Fruit fly (Drosophila melanogaster) whole organism, embryonic: ENCODE data around the gene GCC88.

Experiments
- Adf1 ChIP-seq: fragments of 200-800 bp; sonication (Bioruptor generic); IDR thresholded peaks from 2 replicates; pipeline ENCODE4 v1.3.6; 2022; ENCODE audit warnings: missing biosample characterization, missing genetic modification characterization
- B-H2 ChIP-seq: fragments of 200-800 bp; sonication (Bioruptor generic); optimal IDR thresholded peaks from 2 replicates; lab custom pipeline; 2018; ENCODE audit warnings: missing biosample characterization, mild to moderate bottlenecking, missing genetic modification characterization
- Bdp1 ChIP-seq: fragments of 200-800 bp; sonication (Bioruptor generic); optimal IDR thresholded peaks from 3 replicates; lab custom pipeline; 2016; ENCODE audit warnings: missing biosample characterization, missing genetic modification characterization
- CG11093 ChIP-seq: fragments of 200-800 bp; sonication (Bioruptor generic); IDR thresholded peaks from 3 replicates; pipeline ENCODE4 v1.3.6; 2022; ENCODE audit warnings: missing biosample characterization, missing genetic modification characterization
- CG11456 ChIP-seq: fragments of 200-800 bp; sonication (Bioruptor generic); IDR thresholded peaks from 3 replicates; pipeline ENCODE4 v1.3.6; 2022; ENCODE audit warnings: missing biosample characterization, missing genetic modification characterization
- CG12071 ChIP-seq: fragments of 200-800 bp; sonication (Bioruptor generic); optimal IDR thresholded peaks from 3 replicates; lab custom pipeline; 2018; ENCODE audit warnings: missing biosample characterization, mild to moderate bottlenecking, missing genetic modification characterization
- CG13287 ChIP-seq: fragments of 200-800 bp; sonication (Bioruptor generic); IDR thresholded peaks from 2 replicates; pipeline ENCODE4 v1.3.6; 2022; ENCODE audit warnings: missing biosample characterization, missing genetic modification characterization; ENCODE audit not compliant: partially characterized antibody
- CG1529 ChIP-seq: fragments of 200-800 bp; sonication (Bioruptor generic); optimal IDR thresholded peaks from 3 replicates; lab custom pipeline; 2018; ENCODE audit warnings: missing biosample characterization, missing genetic modification characterization
- CG1603 ChIP-seq: fragments of 200-800 bp; sonication (Bioruptor generic); optimal IDR thresholded peaks from 2 replicates; lab custom pipeline; 2019; ENCODE audit warnings: missing biosample characterization, mild to moderate bottlenecking, missing genetic modification characterization, moderate library complexity
- CG17829 ChIP-seq: fragments of 200-800 bp; optimal IDR thresholded peaks from 2 replicates; lab custom pipeline; 2019; ENCODE audit warnings: missing biosample characterization, mild to moderate bottlenecking, missing genetic modification characterization, moderate library complexity
- CG1792 ChIP-seq: fragments of 200-800 bp; sonication (Bioruptor generic); optimal IDR thresholded peaks from 2 replicates; lab custom pipeline; 2016; ENCODE audit warnings: missing biosample characterization, missing genetic modification characterization
- CG18011 ChIP-seq: fragments of 200-800 bp; sonication (Bioruptor generic); optimal IDR thresholded peaks from 2 replicates; lab custom pipeline; 2017; ENCODE audit warnings: missing biosample characterization, missing genetic modification characterization, mild to moderate bottlenecking, moderate library complexity, missing genotype
- CG2129 ChIP-seq: fragments of 200-800 bp; sonication (Bioruptor generic); IDR thresholded peaks from 2 replicates; pipeline ENCODE4 v1.3.6; 2022; ENCODE audit warnings: missing biosample characterization, missing genetic modification characterization; ENCODE audit not compliant: partially characterized antibody
- CG2889 ChIP-seq: fragments of 200-800 bp; sonication (Bioruptor generic); IDR thresholded peaks from 3 replicates; pipeline ENCODE4 v1.3.6; 2022; ENCODE audit warnings: missing biosample characterization, missing genetic modification characterization
- CG3281 ChIP-seq: fragments of 200-800 bp; sonication (Bioruptor generic); optimal IDR thresholded peaks from 3 replicates; lab custom pipeline; 2017; ENCODE audit warnings: missing biosample characterization, mild to moderate bottlenecking, missing genetic modification characterization
- CG34422 ChIP-seq: fragments of 200-800 bp; sonication (Bioruptor generic); IDR thresholded peaks from 3 replicates; pipeline ENCODE4 v1.3.6; 2022; ENCODE audit warnings: missing biosample characterization, missing genetic modification characterization
- CG42726 ChIP-seq: fragments of 200-800 bp; sonication (Bioruptor generic); IDR thresholded peaks from 2 replicates; pipeline ENCODE4 v1.3.6; 2022; ENCODE audit warnings: missing biosample characterization, missing genetic modification characterization; ENCODE audit not compliant: partially characterized antibody
- CG4730 ChIP-seq: fragments of 200-800 bp; sonication (Bioruptor generic); IDR thresholded peaks from 2 replicates; pipeline ENCODE4 v1.3.6; 2022; ENCODE audit warnings: missing biosample characterization, missing genetic modification characterization
- CG4854 ChIP-seq: fragments of 200-800 bp; sonication (Bioruptor generic); optimal IDR thresholded peaks from 2 replicates; lab custom pipeline; 2016; ENCODE audit warnings: missing biosample characterization, missing genetic modification characterization, inconsistent platforms
- CG7839 ChIP-seq: fragments of 200-800 bp; sonication (Bioruptor generic); optimal IDR thresholded peaks from 3 replicates; lab custom pipeline; 2018; ENCODE audit warnings: missing biosample characterization, mild to moderate bottlenecking, missing genetic modification characterization, moderate library complexity
- CG8924 ChIP-seq: fragments of 200-800 bp; optimal IDR thresholded peaks from 3 replicates; lab custom pipeline; 2019; ENCODE audit warnings: missing biosample characterization, mild to moderate bottlenecking, missing genetic modification characterization, moderate library complexity
- CG9609 ChIP-seq: fragments of 200-800 bp; sonication (Bioruptor generic); optimal IDR thresholded peaks from 3 replicates; lab custom pipeline; 2016; ENCODE audit warnings: missing biosample characterization, missing genetic modification characterization
- CTCF ChIP-seq: fragments of 200-800 bp; sonication (Bioruptor generic); optimal IDR thresholded peaks from 2 replicates; lab custom pipeline; 2017; ENCODE audit warnings: missing biosample characterization, mild to moderate bottlenecking, missing genetic modification characterization, moderate library complexity
- Dad ChIP-seq: fragments of 200-800 bp; sonication (Bioruptor generic); optimal IDR thresholded peaks from 3 replicates; lab custom pipeline; 2016; ENCODE audit warnings: missing biosample characterization, missing genetic modification characterization
- Deaf1 ChIP-seq: fragments of 200-800 bp; optimal IDR thresholded peaks from 3 replicates; lab custom pipeline; 2019; ENCODE audit warnings: missing biosample characterization, mild to moderate bottlenecking, missing genetic modification characterization, moderate library complexity
- Dref ChIP-seq: fragments of 200-800 bp; sonication (Bioruptor generic); IDR thresholded peaks from 2 replicates; pipeline ENCODE4 v1.3.6; 2022; ENCODE audit warnings: missing biosample characterization, missing genetic modification characterization
- Elba2 ChIP-seq: fragments of 200-800 bp; sonication (Bioruptor generic); optimal IDR thresholded peaks from 3 replicates; lab custom pipeline; 2016; ENCODE audit warnings: missing biosample characterization, missing genetic modification characterization
- Hey ChIP-seq: fragments of 200-800 bp; sonication (Bioruptor generic); optimal IDR thresholded peaks from 3 replicates; lab custom pipeline; 2018; ENCODE audit warnings: missing biosample characterization, mild to moderate bottlenecking, missing genetic modification characterization
- HmgD ChIP-seq: fragments of 200-800 bp; sonication (Bioruptor generic); optimal IDR thresholded peaks from 3 replicates; lab custom pipeline; 2016; ENCODE audit warnings: missing biosample characterization, missing genetic modification characterization
- Hr3 ChIP-seq: fragments of 200-800 bp; sonication (Bioruptor generic); optimal IDR thresholded peaks from 3 replicates; lab custom pipeline; 2016; ENCODE audit warnings: missing biosample characterization, missing genetic modification characterization
- MBD-R2 ChIP-seq: fragments of 200-800 bp; sonication (Bioruptor generic); IDR thresholded peaks from 2 replicates; pipeline ENCODE4 v1.3.6; 2022; ENCODE audit warnings: missing biosample characterization, missing genetic modification characterization
- NC2β ChIP-seq: fragments of 200-800 bp; sonication (Bioruptor generic); optimal IDR thresholded peaks from 2 replicates; lab custom pipeline; 2016; ENCODE audit warnings: missing biosample characterization, missing genetic modification characterization
- PHDP ChIP-seq: fragments of 200-800 bp; sonication (Bioruptor generic); optimal IDR thresholded peaks from 3 replicates; lab custom pipeline; 2018; ENCODE audit warnings: missing biosample characterization, mild to moderate bottlenecking, missing genetic modification characterization, moderate library complexity
- aop ChIP-seq: fragments of 200-800 bp; sonication (Bioruptor generic); IDR thresholded peaks from 2 replicates; pipeline ENCODE4 v1.3.6; 2022; ENCODE audit warnings: missing biosample characterization, missing genetic modification characterization
- cad ChIP-seq: fragments of >200 bp; optimal IDR thresholded peaks from 2 replicates; lab custom pipeline; 2017; ENCODE audit warnings: missing biosample characterization, missing genetic modification characterization
- cg ChIP-seq: fragments of 200-800 bp; sonication (Bioruptor generic); optimal IDR thresholded peaks from 3 replicates; lab custom pipeline; 2019; ENCODE audit warnings: missing biosample characterization, mild to moderate bottlenecking, missing genetic modification characterization, moderate library complexity
- chm ChIP-seq: fragments of 200-800 bp; sonication (Bioruptor generic); IDR thresholded peaks from 2 replicates; pipeline ENCODE4 v1.3.6; 2022; ENCODE audit warnings: missing biosample characterization, missing genetic modification characterization
- croc ChIP-seq: fragments of 200-800 bp; sonication (Bioruptor generic); conservative IDR thresholded peaks from 3 replicates; pipeline ENCODE4 v1.3.6; 2022; ENCODE audit warnings: missing biosample characterization, missing genetic modification characterization
- eyg ChIP-seq: fragments of 200-800 bp; sonication (Bioruptor generic); optimal IDR thresholded peaks from 3 replicates; lab custom pipeline; 2016; ENCODE audit warnings: missing biosample characterization, missing genetic modification characterization
- grau ChIP-seq: fragments of 200-800 bp; optimal IDR thresholded peaks from 3 replicates; lab custom pipeline; 2019; ENCODE audit warnings: missing biosample characterization, mild to moderate bottlenecking, missing genetic modification characterization, moderate library complexity
- gsb ChIP-seq: fragments of 200-800 bp; sonication (Bioruptor generic); IDR thresholded peaks from 2 replicates; pipeline ENCODE4 v1.3.6; 2022; ENCODE audit warnings: missing biosample characterization, missing genetic modification characterization
- gsb-n ChIP-seq: fragments of 200-800 bp; sonication (Bioruptor generic); optimal IDR thresholded peaks from 3 replicates; lab custom pipeline; 2018; ENCODE audit warnings: missing biosample characterization, mild to moderate bottlenecking, missing genetic modification characterization
- klu ChIP-seq: fragments of 200-800 bp; sonication (Bioruptor generic); IDR thresholded peaks from 2 replicates; pipeline ENCODE4 v1.3.6; 2022; ENCODE audit warnings: missing biosample characterization, missing genetic modification characterization
- mld ChIP-seq: fragments of 200-800 bp; sonication (Bioruptor generic); IDR thresholded peaks from 3 replicates; pipeline ENCODE4 v1.3.6; 2022; ENCODE audit warnings: missing biosample characterization, missing genetic modification characterization; ENCODE audit not compliant: partially characterized antibody
- prd ChIP-seq, 3 experiments: fragments of >200 bp in 2 of 3; fragments of 200-800 bp in 1 of 3; sonication (Bioruptor generic) in 1 of 3; optimal IDR thresholded peaks in 2 of 3; IDR thresholded peaks in 1 of 3; 2 replicates in 2 of 3; 3 replicates in 1 of 3; pipeline versions ENCODE4 v1.3.6 to Lab custom; 2017 to 2022; ENCODE audit warnings: missing biosample characterization in 1 of 3, missing genetic modification characterization in 1 of 3
- psq ChIP-seq: fragments of 200-800 bp; sonication (Bioruptor generic); optimal IDR thresholded peaks from 2 replicates; lab custom pipeline; 2017; ENCODE audit warnings: missing biosample characterization, missing genetic modification characterization
- ro ChIP-seq: fragments of 200-800 bp; sonication (Bioruptor generic); IDR thresholded peaks from 2 replicates; pipeline ENCODE4 v1.3.6; 2022; ENCODE audit warnings: missing biosample characterization, missing genetic modification characterization
- sens-2 ChIP-seq: fragments of 200-800 bp; sonication (Bioruptor generic); IDR thresholded peaks from 2 replicates; pipeline ENCODE4 v1.3.6; 2022; ENCODE audit warnings: missing biosample characterization, missing genetic modification characterization
- sima ChIP-seq: fragments of 200-800 bp; sonication (Bioruptor generic); optimal IDR thresholded peaks from 2 replicates; lab custom pipeline; 2016; ENCODE audit warnings: missing biosample characterization, missing genetic modification characterization
- tin ChIP-seq: fragments of 200-800 bp; sonication (Bioruptor generic); optimal IDR thresholded peaks from 3 replicates; lab custom pipeline; 2016; ENCODE audit warnings: missing biosample characterization, missing genetic modification characterization
- wdn ChIP-seq: fragments of 200-800 bp; sonication (Bioruptor generic); IDR thresholded peaks from 2 replicates; pipeline ENCODE4 v1.3.6; 2022; ENCODE audit warnings: missing biosample characterization, missing genetic modification characterization
- wek ChIP-seq: fragments of 200-800 bp; sonication (Bioruptor generic); optimal IDR thresholded peaks from 3 replicates; lab custom pipeline; 2018; ENCODE audit warnings: missing biosample characterization, mild to moderate bottlenecking, missing genetic modification characterization, moderate library complexity

The GCC88 gene

DNA sequence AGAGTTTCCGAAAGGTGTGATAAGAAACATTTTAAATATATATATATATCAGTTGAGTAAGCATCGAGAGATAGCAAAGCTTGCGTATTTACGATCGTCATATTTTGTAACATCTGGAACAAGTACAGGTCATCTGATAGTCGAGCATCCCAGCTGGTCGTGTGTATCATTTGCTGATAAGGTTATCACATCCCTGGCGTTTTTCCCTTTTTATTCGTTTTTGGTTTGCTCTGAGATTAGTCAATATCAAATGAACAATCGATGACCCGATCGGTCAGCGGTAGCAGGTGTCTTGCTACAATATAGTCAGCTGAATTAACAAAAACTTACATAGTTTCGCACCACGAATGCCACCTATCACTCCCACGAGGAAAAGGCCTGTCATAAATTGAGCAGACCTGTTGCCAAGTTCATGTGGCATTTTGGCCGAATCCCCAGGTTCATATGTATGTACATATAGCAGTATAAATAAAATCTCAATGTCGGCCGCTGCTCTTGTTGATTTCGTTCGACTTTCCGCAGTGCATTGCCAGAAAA, 29.4 kb downstream of the GCC88 start (continued):
- TF ChIP-seq CG4730 (GFP tag; lab: Robert Waterston, UW) (no peak), CG17829 (no peak), PHDP (tag; lab: Kevin White, UChicago) (peak; percentile 66), chm (GFP tag; lab: Robert Waterston, UW) (no peak), Deaf1 (tag; lab: Kevin White, UChicago) (peak; percentile 26), psq (GFP tag; lab: Kevin White, UChicago) (no peak), gsb (GFP tag; lab: Robert Waterston, UW) (no peak), CG3281 (GFP tag; lab: Kevin White, UChicago) (peak; percentile 63), Elba2 (no peak), Hey (tag; lab: Kevin White, UChicago) (no peak), CG34422 (GFP tag; lab: Robert Waterston, UW) (0 out of 3 replicates have a peak, but pooled peaks have one; percentile 9), cg (GFP tag; lab: Kevin White, UChicago) (no peak), eyg (GFP tag; lab: Kevin White, UChicago) (no peak), CG7839 (tag; lab: Kevin White, UChicago) (peak; percentile 79), CG4854 (no peak), CG12071 (GFP tag; lab: Kevin White, UChicago) (no peak), Dad (GFP tag; lab: Kevin White, UChicago) (no peak), tin (GFP tag; lab: Kevin White, UChicago) (peak; percentile 5), CG1603 (tag; lab: Kevin White, UChicago) (peak; percentile 32), CG18011 (GFP tag; lab: Kevin White, UChicago) (no peak), CG2129 (GFP tag; lab: Robert Waterston, UW) (no peak), wdn (0 out of 2 replicates have a peak, but pooled peaks have one; percentile 14), CG9609 (GFP tag; lab: Kevin White, UChicago) (no peak), CG42726 (GFP tag; lab: Robert Waterston, UW) (no peak), aop (GFP tag; lab: Robert Waterston, UW) (no peak), prd (optimal IDR thresholded peaks at IDR 0.05; lab: Kevin White, UChicago) (no peak), prd (GFP tag; IDR thresholded peaks at IDR 0.05; lab: Robert Waterston, UW) (peak; percentile 67), klu (GFP tag; lab: Robert Waterston, UW) (no peak), Bdp1 (GFP tag; lab: Kevin White, UChicago) (no peak), CTCF (no peak), ro (no peak), CG1529 (no peak), mld (GFP tag; lab: Robert Waterston, UW) (no peak), HmgD (GFP tag; lab: Kevin White, UChicago) (no peak), CG8924 (peak; percentile 58), B-H2 (no peak), gsb-n (tag; lab: Kevin White, UChicago) (no peak), CG13287 (no peak), Hr3 (GFP tag; lab: Kevin White, UChicago) (peak; percentile 41), CG11456 (no peak), sens-2 (GFP tag; lab: Robert Waterston, UW) (no peak), Adf1 (GFP tag; lab: Robert Waterston, UW) (peak; percentile 34; the same call in 1 of the 2 replicates), NC2β (GFP tag; lab: Kevin White, UChicago) (no peak), CG2889 (GFP tag; lab: Robert Waterston, UW) (no peak), cad (GFP tag; lab: Kevin White, UChicago) (no peak), Dref (GFP tag; lab: Robert Waterston, UW) (no peak), MBD-R2 (GFP tag; lab: Robert Waterston, UW) (no peak), CG1792 (GFP tag; lab: Kevin White, UChicago) (no peak), sima (GFP tag; lab: Kevin White, UChicago) (no peak), wek (no peak), CG11093 (GFP tag; lab: Robert Waterston, UW) (no peak), grau (tag; lab: Kevin White, UChicago) (peak; percentile 79), croc (GFP tag; lab: Robert Waterston, UW) (no peak)
